Fruit fly (Drosophila melanogaster): Measurements from ENCODE around the gene CG9981.

CG9981 gene

DNA sequence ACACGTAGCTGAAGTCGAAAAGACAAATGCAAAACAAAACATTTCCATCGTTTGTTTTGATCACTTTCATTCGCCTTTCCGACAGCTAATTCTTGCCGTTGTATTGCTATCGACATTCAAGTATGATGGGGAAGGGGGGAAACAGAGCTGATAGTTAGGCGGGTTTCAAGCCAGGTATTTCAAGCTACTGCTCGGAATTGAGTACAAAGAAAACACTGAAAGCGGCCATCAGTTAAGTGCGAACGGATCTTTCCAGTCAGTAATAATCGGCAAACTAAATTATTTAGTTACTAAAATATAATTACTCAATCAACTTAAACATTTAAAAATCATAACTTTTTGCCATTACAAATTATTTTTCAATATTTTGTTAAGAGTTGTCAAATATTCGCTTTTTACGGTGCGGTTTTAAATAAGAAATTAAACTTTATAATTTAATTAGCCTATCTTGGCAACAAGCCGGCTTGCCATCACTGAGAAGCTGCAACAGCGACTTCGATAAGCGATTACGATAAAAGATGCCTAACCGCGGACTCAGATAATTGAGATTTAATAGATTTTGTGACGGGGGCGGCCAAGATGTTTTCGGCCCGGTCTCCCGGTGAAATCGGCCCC lies 23.0 kb upstream of the CG9981 start:
- TF ChIP-seq CG34367 (tag; optimal IDR thresholded peaks at IDR 0.05) = no peak
- no peak for TF ChIP-seq Pif1A (GFP tag; optimal IDR thresholded peaks at IDR 0.05)
- peak; percentile 4 for TF ChIP-seq CG9948 (tag; optimal IDR thresholded peaks at IDR 0.05)
- TF ChIP-seq CG8159 (tag; optimal IDR thresholded peaks at IDR 0.05) = peak; percentile 34

DNA sequence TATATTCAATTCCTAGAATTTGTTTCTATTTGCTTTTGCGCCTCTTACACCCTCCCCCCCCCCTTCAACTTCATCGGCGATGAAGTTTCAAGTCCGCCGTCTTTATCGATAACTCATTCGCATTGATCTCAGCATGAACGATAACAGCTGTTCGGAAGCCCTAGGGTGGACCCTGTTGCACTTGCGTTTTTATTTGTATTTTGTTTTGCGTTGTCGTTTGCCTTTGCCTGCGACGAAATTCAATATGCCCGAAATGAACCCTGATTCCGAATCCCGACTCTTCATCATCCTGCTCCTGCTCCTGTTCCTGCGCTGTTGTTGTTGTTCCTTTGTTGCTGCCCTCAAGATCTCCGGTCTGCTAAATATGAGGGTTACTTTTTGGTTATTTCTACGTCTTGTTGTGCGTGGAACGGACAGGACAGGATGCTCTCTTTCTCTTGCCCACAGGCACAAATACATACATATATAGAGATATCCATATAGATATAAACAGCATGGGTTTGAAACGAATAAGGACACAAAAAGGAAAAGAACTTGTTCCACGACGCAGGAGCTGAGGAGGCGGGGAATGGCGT lies 21.6 kb upstream of the CG9981 start:
- TF ChIP-seq Snoo (tag; optimal IDR thresholded peaks at IDR 0.05) = peak; percentile 4
- TF ChIP-seq CG15710 (tag; optimal IDR thresholded peaks at IDR 0.05) = peak; percentile 10
- no peak for TF ChIP-seq Pif1A (GFP tag; optimal IDR thresholded peaks at IDR 0.05)
- no peak for TF ChIP-seq Pif1B (GFP tag; optimal IDR thresholded peaks at IDR 0.05)
- 0 out of 3 replicates have a peak, but pooled peaks have one; percentile 7 for TF ChIP-seq fd96Ca (GFP tag; IDR thresholded peaks at IDR 0.05)
- TF ChIP-seq CG34367 (tag; optimal IDR thresholded peaks at IDR 0.05) = no peak
- TF ChIP-seq CG8159 (tag; optimal IDR thresholded peaks at IDR 0.05) = peak; percentile 97
- peak; percentile 33 for TF ChIP-seq EcR (GFP tag; optimal IDR thresholded peaks at IDR 0.05)

DNA sequence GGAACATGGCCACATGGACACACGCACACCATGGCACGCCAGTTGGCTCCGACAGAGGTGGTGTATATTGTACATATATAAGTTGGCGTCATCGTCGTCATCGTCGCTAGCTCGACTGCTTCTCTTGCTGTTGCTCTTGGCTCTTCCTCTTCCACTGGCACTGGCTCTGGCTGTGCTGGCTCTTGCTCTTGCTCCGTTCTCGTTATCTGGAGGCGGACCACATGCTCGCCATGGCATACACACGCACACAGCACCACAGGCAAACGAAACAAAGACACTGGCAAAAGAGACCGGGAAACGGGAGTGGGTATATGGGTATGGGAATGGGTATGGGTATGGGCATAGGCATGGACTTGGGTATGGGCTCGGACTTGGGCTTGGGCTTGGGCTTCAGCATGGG lies 20.2 kb upstream of the CG9981 start:
- TF ChIP-seq CG13204 (GFP tag; optimal IDR thresholded peaks at IDR 0.05) (peak; percentile 8), CG10348 (GFP tag; IDR thresholded peaks at IDR 0.05) (no peak), CG8301 (tag; optimal IDR thresholded peaks at IDR 0.05) (no peak), Pif1A (GFP tag; optimal IDR thresholded peaks at IDR 0.05) (no peak), rn (GFP tag; IDR thresholded peaks at IDR 0.05) (no peak), CG14655 (GFP tag; optimal IDR thresholded peaks at IDR 0.05) (no peak), CG17806 (tag; optimal IDR thresholded peaks at IDR 0.05) (no peak), EcR (GFP tag; optimal IDR thresholded peaks at IDR 0.05) (peak; percentile 15), Snoo (tag; optimal IDR thresholded peaks at IDR 0.05) (peak; percentile 16), D1 (tag; optimal IDR thresholded peaks at IDR 0.05) (no peak), Pif1B (GFP tag; optimal IDR thresholded peaks at IDR 0.05) (peak; percentile 10), CG15710 (tag; optimal IDR thresholded peaks at IDR 0.05) (no peak), fd96Ca (GFP tag; IDR thresholded peaks at IDR 0.05) (no peak), CG9948 (tag; optimal IDR thresholded peaks at IDR 0.05) (no peak), Ets98B (GFP tag; IDR thresholded peaks at IDR 0.05) (peak; percentile 20; the same call in 1 of the 2 replicates), CG8159 (tag; optimal IDR thresholded peaks at IDR 0.05) (no peak), gl (tag; optimal IDR thresholded peaks at IDR 0.05) (peak; percentile 1), CG32121 (GFP tag; IDR thresholded peaks at IDR 0.05) (peak; percentile 28; the same call in 1 of the 2 replicates), CG12605 (GFP tag; IDR thresholded peaks at IDR 0.05) (no peak), CG34367 (tag; optimal IDR thresholded peaks at IDR 0.05) (no peak), CG4496 (GFP tag; IDR thresholded peaks at IDR 0.05) (no peak)

DNA sequence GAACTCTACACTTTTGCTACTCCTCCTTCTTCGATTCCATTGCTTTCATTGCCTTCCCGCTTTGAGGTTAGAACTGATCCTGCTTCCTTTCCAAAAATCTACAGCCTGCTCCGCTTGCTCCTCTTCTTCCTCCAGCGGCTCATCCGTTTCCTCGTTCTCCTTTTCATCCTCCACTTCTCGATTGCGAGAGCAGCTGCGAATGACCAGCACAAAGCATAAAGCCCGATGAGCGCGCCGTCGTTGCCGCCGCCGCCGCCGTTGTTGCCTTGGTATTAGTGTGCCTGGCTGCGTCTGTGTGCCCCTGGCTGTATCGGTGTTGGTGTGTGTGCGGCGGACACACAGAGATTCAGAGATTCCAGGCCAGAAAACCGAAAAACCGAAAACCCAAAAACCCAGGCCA lies 19.4 kb upstream of the CG9981 start:
- no peak for TF ChIP-seq CG14655 (GFP tag; optimal IDR thresholded peaks at IDR 0.05)
- TF ChIP-seq CG4496 (GFP tag; IDR thresholded peaks at IDR 0.05) = 0 out of 3 replicates have a peak, but pooled peaks have one; percentile 9
- TF ChIP-seq CG13204 (GFP tag; optimal IDR thresholded peaks at IDR 0.05) = peak; percentile 58
- no peak for TF ChIP-seq CG8301 (tag; optimal IDR thresholded peaks at IDR 0.05)
- TF ChIP-seq D1 (tag; optimal IDR thresholded peaks at IDR 0.05) = no peak
- no peak for TF ChIP-seq CG12605 (GFP tag; IDR thresholded peaks at IDR 0.05)
- no peak for TF ChIP-seq CG34367 (tag; optimal IDR thresholded peaks at IDR 0.05)
- no peak for TF ChIP-seq gl (tag; optimal IDR thresholded peaks at IDR 0.05)

DNA sequence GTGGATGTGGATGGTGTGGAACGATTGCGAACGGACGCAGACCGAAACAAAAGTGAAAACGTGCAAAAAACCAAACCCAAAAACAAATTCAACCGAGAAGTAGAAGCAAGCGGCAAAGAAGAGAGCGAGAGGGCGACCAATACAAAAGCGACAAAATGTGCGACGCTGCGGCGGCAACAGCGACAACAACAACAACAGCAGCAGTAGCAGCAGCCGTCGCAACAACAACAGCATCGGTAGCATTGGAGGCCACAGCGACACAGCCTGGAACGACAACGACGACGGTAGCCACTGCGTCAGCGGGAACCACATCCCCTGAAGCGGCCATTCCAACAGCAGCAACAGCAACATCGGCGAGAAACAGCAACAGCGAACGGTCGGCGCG lies 18.2 kb upstream of the CG9981 start:
- peak; percentile 69 for TF ChIP-seq CG4496 (GFP tag; IDR thresholded peaks at IDR 0.05)
- TF ChIP-seq CG8159 (tag; optimal IDR thresholded peaks at IDR 0.05) = no peak
- peak; percentile 63 for TF ChIP-seq CG13204 (GFP tag; optimal IDR thresholded peaks at IDR 0.05)
- peak; percentile 79 for TF ChIP-seq CG32121 (GFP tag; IDR thresholded peaks at IDR 0.05)
- TF ChIP-seq CG12605 (GFP tag; IDR thresholded peaks at IDR 0.05) = peak; percentile 19; the same call in 1 of the 2 replicates
- peak; percentile 81 for TF ChIP-seq fd96Ca (GFP tag; IDR thresholded peaks at IDR 0.05)
- TF ChIP-seq Ets98B (GFP tag; IDR thresholded peaks at IDR 0.05) = peak; percentile 79; the same call in 1 of the 2 replicates
- no peak for TF ChIP-seq CG14655 (GFP tag; optimal IDR thresholded peaks at IDR 0.05)

DNA sequence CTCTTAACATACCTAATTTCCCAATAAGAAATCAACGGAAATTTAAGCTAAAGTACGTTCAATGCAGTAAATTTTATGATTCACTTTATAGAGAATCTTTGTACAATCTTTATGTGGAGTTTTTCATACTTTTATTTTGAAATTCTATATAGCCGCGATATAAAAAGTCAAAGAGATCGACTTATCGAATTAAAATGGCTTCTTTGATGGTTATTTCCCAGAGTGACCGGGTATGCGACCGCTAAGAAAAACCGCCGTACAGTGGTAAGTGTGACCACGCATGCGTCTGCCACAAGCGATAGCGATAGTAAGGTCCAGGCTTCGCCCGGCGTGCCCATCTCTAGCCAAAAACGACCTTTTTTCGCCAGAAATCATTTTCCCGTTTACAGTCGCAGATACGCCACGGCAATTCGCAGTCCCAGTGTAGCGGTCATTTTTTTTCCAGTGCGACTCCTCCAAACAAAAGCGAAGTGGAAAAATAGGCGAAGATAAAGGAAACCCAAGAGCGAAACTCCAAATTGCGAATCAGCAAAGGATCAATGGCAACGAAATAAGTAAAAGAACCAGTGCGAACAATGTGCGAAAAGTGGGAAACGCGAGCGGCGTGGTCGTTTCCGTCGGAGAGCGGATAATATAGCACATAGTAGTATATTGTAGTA lies 17.7 kb upstream of the CG9981 start, which contains the start of gene hang:
TSS of gene hang (plus strand) at position 366 of the 659 bp plus-strand sequence.
- TF ChIP-seq Pif1B (GFP tag; optimal IDR thresholded peaks at IDR 0.05) (peak; percentile 23), EcR (GFP tag; optimal IDR thresholded peaks at IDR 0.05) (peak; percentile 17), CG8301 (tag; optimal IDR thresholded peaks at IDR 0.05) (no peak), CG12605 (GFP tag; IDR thresholded peaks at IDR 0.05) (no peak), Ets98B (GFP tag; IDR thresholded peaks at IDR 0.05) (peak; percentile 4; the same call in 1 of the 2 replicates), CG13204 (GFP tag; optimal IDR thresholded peaks at IDR 0.05) (no peak), CG34367 (tag; optimal IDR thresholded peaks at IDR 0.05) (no peak), CG9948 (tag; optimal IDR thresholded peaks at IDR 0.05) (no peak), CG4496 (GFP tag; IDR thresholded peaks at IDR 0.05) (peak; percentile 70), Snoo (tag; optimal IDR thresholded peaks at IDR 0.05) (peak; percentile 2), CG8159 (tag; optimal IDR thresholded peaks at IDR 0.05) (peak; percentile 8), D1 (tag; optimal IDR thresholded peaks at IDR 0.05) (no peak), rn (GFP tag; IDR thresholded peaks at IDR 0.05) (no peak), CG17806 (tag; optimal IDR thresholded peaks at IDR 0.05) (no peak), fd96Ca (GFP tag; IDR thresholded peaks at IDR 0.05) (0 out of 3 replicates have a peak, but pooled peaks have one; percentile 35), CG14655 (GFP tag; optimal IDR thresholded peaks at IDR 0.05) (no peak), CG32121 (GFP tag; IDR thresholded peaks at IDR 0.05) (no peak), CG15710 (tag; optimal IDR thresholded peaks at IDR 0.05) (no peak), CG10348 (GFP tag; IDR thresholded peaks at IDR 0.05) (no peak), gl (tag; optimal IDR thresholded peaks at IDR 0.05) (no peak), Pif1A (GFP tag; optimal IDR thresholded peaks at IDR 0.05) (peak; percentile 26)

All from whole organism, pupa.